Fruit fly (Drosophila melanogaster): ENCODE data around the gene larp.

- TF ChIP-seq Clk (GFP tag; optimal IDR thresholded peaks at IDR 0.05), result no peak
- TF ChIP-seq CG11617 (GFP tag; optimal IDR thresholded peaks at IDR 0.05), result no peak
- TF ChIP-seq CG33017 (tag; optimal IDR thresholded peaks at IDR 0.05), result no peak
- TF ChIP-seq CG7045 (GFP tag; optimal IDR thresholded peaks at IDR 0.05), result no peak
- no peak for TF ChIP-seq toe (GFP tag; optimal IDR thresholded peaks at IDR 0.05)
- TF ChIP-seq Mnt (GFP tag; optimal IDR thresholded peaks at IDR 0.05), result no peak
- TF ChIP-seq tj (GFP tag; optimal IDR thresholded peaks at IDR 0.05), result no peak
- no peak for TF ChIP-seq CG14711 (tag; optimal IDR thresholded peaks at IDR 0.05)
Observed at dm6 chr3R:28327709-28328467, 8.4 kb downstream of the larp start.
